Worm (Caenorhabditis elegans): Measurements from ENCODE around the gene mex-1.

DNA sequence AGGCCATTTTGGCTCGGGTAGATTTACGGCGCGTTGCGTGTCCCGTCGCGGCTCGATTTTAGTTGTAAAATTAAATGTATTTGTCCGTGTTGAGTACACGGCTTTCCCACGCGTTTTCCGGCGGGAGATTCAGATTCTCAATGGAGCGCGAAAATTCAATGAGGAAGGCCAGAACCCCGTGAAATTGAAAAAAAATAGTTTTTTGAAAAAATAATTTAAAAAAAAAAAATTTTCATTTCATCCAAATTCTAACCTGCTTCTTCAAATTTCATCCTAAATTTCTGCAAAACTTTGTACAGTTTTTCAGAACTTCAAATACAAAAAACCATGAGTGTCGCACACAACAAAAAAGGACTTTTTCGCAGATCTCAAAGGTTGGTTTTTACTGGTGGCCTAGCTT is 40.3 kb downstream of the mex-1 start, which contains the start of gene glb-29:
- TF ChIP-seq tab-1 (GFP tag; IDR thresholded peaks at IDR 0.05), result no peak
- TF ChIP-seq ref-1 (GFP tag; conservative IDR thresholded peaks at IDR 0.05), result no peak
- TF ChIP-seq ztf-29 (GFP tag; IDR thresholded peaks at IDR 0.05), result no peak
- TF ChIP-seq T22C8.4 (GFP tag; IDR thresholded peaks at IDR 0.05), result no peak
- no peak for TF ChIP-seq cog-1 (tag; optimal IDR thresholded peaks at IDR 0.05)
- no peak for TF ChIP-seq klf-2 (GFP tag; conservative IDR thresholded peaks at IDR 0.05)
- TF ChIP-seq med-1 (GFP tag; optimal IDR thresholded peaks at IDR 0.05; ENCODE audit: insufficient read depth), result no peak
- no peak for TF ChIP-seq flt-1 (GFP tag; IDR thresholded peaks at IDR 0.05)
- TF ChIP-seq ztf-23 (GFP tag; IDR thresholded peaks at IDR 0.05), result no peak
